Fruit fly (Drosophila melanogaster): ENCODE results near the gene CG13005.

CG13005 gene

dm6 chrX:16839905-16840304 lies 36.5 kb downstream of the CG13005 start (continued):
- TF ChIP-seq CG10654 (GFP tag; optimal IDR thresholded peaks at IDR 0.05) (no peak), CG6791 (GFP tag; IDR thresholded peaks at IDR 0.05; ENCODE audit: partially characterized antibody) (0 out of 3 replicates have a peak, but pooled peaks have one; percentile 46), Mad (GFP tag; optimal IDR thresholded peaks at IDR 0.05) (no peak), maf-S (GFP tag; optimal IDR thresholded peaks at IDR 0.05) (no peak), dimm (GFP tag; IDR thresholded peaks at IDR 0.05) (no peak), CG2120 (GFP tag; optimal IDR thresholded peaks at IDR 0.05) (peak; percentile 7), CG17612 (GFP tag; IDR thresholded peaks at IDR 0.05) (no peak), Max (GFP tag; optimal IDR thresholded peaks at IDR 0.05) (no peak), BEAF-32 (GFP tag; optimal IDR thresholded peaks at IDR 0.05) (peak; percentile 24), sima (GFP tag; optimal IDR thresholded peaks at IDR 0.05) (no peak), CG15601 (tag; optimal IDR thresholded peaks at IDR 0.05) (no peak), sna (GFP tag; IDR thresholded peaks at IDR 0.05; ENCODE audit: partially characterized antibody) (no peak), chinmo (GFP tag; IDR thresholded peaks at IDR 0.05; ENCODE audit: partially characterized antibody) (no peak), Lim3 (GFP tag; IDR thresholded peaks at IDR 0.05) (no peak), disco-r (GFP tag; optimal IDR thresholded peaks at IDR 0.05) (no peak), odd (GFP tag; optimal IDR thresholded peaks at IDR 0.05) (no peak), stc (GFP tag; IDR thresholded peaks at IDR 0.05) (no peak), fd64A (GFP tag; optimal IDR thresholded peaks at IDR 0.05) (no peak), CG18599 (GFP tag; optimal IDR thresholded peaks at IDR 0.05) (no peak), CG11456 (GFP tag; IDR thresholded peaks at IDR 0.05) (peak; percentile 76), chif (GFP tag; optimal IDR thresholded peaks at IDR 0.05) (peak in 1 of 2 experiments; percentile 7), prd (optimal IDR thresholded peaks at IDR 0.05) (no peak), prd (GFP tag; IDR thresholded peaks at IDR 0.05) (no peak), CG12769 (tag; optimal IDR thresholded peaks at IDR 0.05) (no peak), Hsf (GFP tag; optimal IDR thresholded peaks at IDR 0.05) (no peak), TFAM (GFP tag; optimal IDR thresholded peaks at IDR 0.05) (no peak), GATAe (GFP tag; conservative IDR thresholded peaks at IDR 0.05) (no peak), her (GFP tag; optimal IDR thresholded peaks at IDR 0.05) (no peak), CG1602 (GFP tag; optimal IDR thresholded peaks at IDR 0.05) (no peak), CG2889 (GFP tag; IDR thresholded peaks at IDR 0.05) (no peak), CG33213 (GFP tag; optimal IDR thresholded peaks at IDR 0.05) (no peak), wek (GFP tag; optimal IDR thresholded peaks at IDR 0.05) (no peak), sr (GFP tag; IDR thresholded peaks at IDR 0.05) (no peak), CG2199 (GFP tag; IDR thresholded peaks at IDR 0.05) (peak; percentile 96), run (tag; optimal IDR thresholded peaks at IDR 0.05) (no peak), CG6813 (GFP tag; optimal IDR thresholded peaks at IDR 0.05) (no peak), CG12744 (GFP tag; optimal IDR thresholded peaks at IDR 0.05) (no peak), CG17829 (tag; optimal IDR thresholded peaks at IDR 0.05) (no peak), trh (GFP tag; optimal IDR thresholded peaks at IDR 0.05) (no peak), Trl (optimal IDR thresholded peaks at IDR 0.05) (no peak), Trl (GFP tag; optimal IDR thresholded peaks at IDR 0.05) (no peak), CG1832 (GFP tag; optimal IDR thresholded peaks at IDR 0.05) (no peak), CTCF (GFP tag; optimal IDR thresholded peaks at IDR 0.05) (peak; percentile 56), grau (tag; optimal IDR thresholded peaks at IDR 0.05) (no peak), Ssrp (tag; optimal IDR thresholded peaks at IDR 0.05) (no peak), CG16779 (GFP tag; IDR thresholded peaks at IDR 0.05) (no peak), lmd (GFP tag; IDR thresholded peaks at IDR 0.05) (no peak; the same call in 1 of the 2 replicates), ems (GFP tag; optimal IDR thresholded peaks at IDR 0.05) (no peak), ab (GFP tag; optimal IDR thresholded peaks at IDR 0.05) (no peak), CkIIα-i1 (GFP tag; IDR thresholded peaks at IDR 0.05) (no peak), tna (GFP tag; IDR thresholded peaks at IDR 0.05; ENCODE audit: partially characterized antibody) (no peak), crc (GFP tag; optimal IDR thresholded peaks at IDR 0.05) (no peak), dati (GFP tag; IDR thresholded peaks at IDR 0.05) (no peak), chn (GFP tag; optimal IDR thresholded peaks at IDR 0.05) (no peak)

Measured in whole organism, embryonic.